Fruit fly (Drosophila melanogaster): ENCODE measurements around the gene Cp15.

dm6 chr3L:8765969-8766538 is 37.8 kb downstream of the Cp15 start:
- TF ChIP-seq kay (GFP tag; ENCODE audit: borderline replicate concordance) (no peak), toe (GFP tag; optimal IDR thresholded peaks at IDR 0.05) (peak; percentile 69), Crg-1 (GFP tag; optimal IDR thresholded peaks at IDR 0.05) (peak; percentile 97), ovo (GFP tag; optimal IDR thresholded peaks at IDR 0.05) (peak; percentile 82), CG1620 (GFP tag; optimal IDR thresholded peaks at IDR 0.05) (peak; percentile 91), CG14711 (tag; optimal IDR thresholded peaks at IDR 0.05) (peak; percentile 76), Mnt (GFP tag; optimal IDR thresholded peaks at IDR 0.05) (peak; percentile 71), cnc (optimal IDR thresholded peaks at IDR 0.05) (no peak), CG11617 (GFP tag; optimal IDR thresholded peaks at IDR 0.05) (peak; percentile 94), Clk (GFP tag; optimal IDR thresholded peaks at IDR 0.05) (peak; percentile 77)
